Worm (Caenorhabditis elegans) whole organism, late embryonic: ENCODE data around the gene F27D9.7.

Source experiments
- F13H6.1 ChIP-seq: sonication (generic microtip); optimal IDR thresholded peaks from 2 replicates; lab custom pipeline; 2016; ENCODE audit warnings: missing genetic modification characterization, missing compliant biosample characterization
- K02D7.2 ChIP-seq: sonication (generic microtip); optimal IDR thresholded peaks from 2 replicates; lab custom pipeline; 2017; ENCODE audit warnings: mild to moderate bottlenecking, missing genetic modification characterization, missing compliant biosample characterization
- T23F11.4 ChIP-seq: fragments of 200-800 bp; sonication (Bioruptor generic); optimal IDR thresholded peaks from 2 replicates; lab custom pipeline; 2018; ENCODE audit warnings: mild to moderate bottlenecking, missing genetic modification characterization, missing compliant biosample characterization
- ahr-1 ChIP-seq: sonication (generic microtip); optimal IDR thresholded peaks from 2 replicates; lab custom pipeline; 2016; ENCODE audit warnings: missing genetic modification characterization, missing compliant biosample characterization
- ceh-18 ChIP-seq: sonication (generic microtip); optimal IDR thresholded peaks from 2 replicates; lab custom pipeline; 2016; ENCODE audit warnings: missing genetic modification characterization, missing compliant biosample characterization
- ceh-2 ChIP-seq: sonication (generic microtip); optimal IDR thresholded peaks from 2 replicates; lab custom pipeline; 2016; ENCODE audit warnings: missing genotype, missing genetic modification characterization, missing compliant biosample characterization
- ceh-22 ChIP-seq: sonication (generic microtip); optimal IDR thresholded peaks from 2 replicates; lab custom pipeline; 2017; ENCODE audit warnings: missing biosample characterization, missing genetic modification characterization
- ceh-24 ChIP-seq: sonication (generic microtip); optimal IDR thresholded peaks from 2 replicates; lab custom pipeline; 2016; ENCODE audit warnings: mild to moderate bottlenecking, missing genetic modification characterization, missing compliant biosample characterization
- ceh-30 ChIP-seq: fragments of 150-350 bp; optimal IDR thresholded peaks from 2 replicates; lab custom pipeline; 2014; ENCODE audit warnings: missing biosample characterization, missing genetic modification characterization
- ceh-34 ChIP-seq: sonication (generic microtip); optimal IDR thresholded peaks from 2 replicates; lab custom pipeline; 2016; ENCODE audit warnings: mild to moderate bottlenecking, missing genetic modification characterization, missing compliant biosample characterization
- ceh-48 ChIP-seq: sonication (generic microtip); optimal IDR thresholded peaks from 2 replicates; lab custom pipeline; 2016; ENCODE audit warnings: missing genetic modification characterization, inconsistent platforms, missing compliant biosample characterization
- ceh-6 ChIP-seq: fragments of 200-800 bp; sonication (Bioruptor generic); optimal IDR thresholded peaks from 2 replicates; lab custom pipeline; 2018; ENCODE audit warnings: mild to moderate bottlenecking, missing genetic modification characterization, missing compliant biosample characterization
- ceh-9 ChIP-seq: sonication (generic microtip); optimal IDR thresholded peaks from 2 replicates; lab custom pipeline; 2016; ENCODE audit warnings: mild to moderate bottlenecking, missing genetic modification characterization, inconsistent platforms, missing compliant biosample characterization
- che-1 ChIP-seq: sonication (generic microtip); optimal IDR thresholded peaks from 2 replicates; lab custom pipeline; 2016; ENCODE audit warnings: mild to moderate bottlenecking, missing genetic modification characterization, missing compliant biosample characterization
- dve-1 ChIP-seq: sonication (generic microtip); optimal IDR thresholded peaks from 2 replicates; lab custom pipeline; 2017; ENCODE audit warnings: antibody characterized with exemption, mild to moderate bottlenecking, missing genetic modification characterization, missing compliant biosample characterization
- elt-2 ChIP-seq: sonication (generic microtip); optimal IDR thresholded peaks from 2 replicates; lab custom pipeline; 2016; ENCODE audit warnings: missing genetic modification reagents, missing genetic modification characterization, missing compliant biosample characterization
- ets-4 ChIP-seq: sonication (generic microtip); optimal IDR thresholded peaks from 2 replicates; lab custom pipeline; 2016; ENCODE audit warnings: missing genetic modification characterization, missing compliant biosample characterization
- eyg-1 ChIP-seq: sonication (generic microtip); optimal IDR thresholded peaks from 2 replicates; lab custom pipeline; 2016; ENCODE audit warnings: missing genotype, missing genetic modification characterization, missing compliant biosample characterization
- fkh-6 ChIP-seq: sonication (generic microtip); optimal IDR thresholded peaks from 2 replicates; lab custom pipeline; 2016; ENCODE audit warnings: missing genetic modification characterization, missing compliant biosample characterization
- gmeb-2 ChIP-seq: sonication (generic microtip); optimal IDR thresholded peaks from 2 replicates; lab custom pipeline; 2016; ENCODE audit warnings: missing genetic modification characterization, inconsistent platforms, missing compliant biosample characterization
- hlh-8 ChIP-seq: sonication (generic microtip); optimal IDR thresholded peaks from 2 replicates; lab custom pipeline; 2016; ENCODE audit warnings: missing genotype, missing genetic modification characterization, missing compliant biosample characterization
- lim-6 ChIP-seq: sonication (generic microtip); optimal IDR thresholded peaks from 2 replicates; lab custom pipeline; 2016; ENCODE audit warnings: missing genetic modification characterization, missing compliant biosample characterization
- lin-11 ChIP-seq: fragments of 200-800 bp; sonication (Bioruptor generic); optimal IDR thresholded peaks from 2 replicates; lab custom pipeline; 2018; ENCODE audit warnings: mild to moderate bottlenecking, missing genetic modification characterization, missing compliant biosample characterization
- madf-2 ChIP-seq: sonication (generic microtip); optimal IDR thresholded peaks from 2 replicates; lab custom pipeline; 2017; ENCODE audit warnings: missing genetic modification characterization, missing compliant biosample characterization
- nhr-232 ChIP-seq: sonication (generic microtip); optimal IDR thresholded peaks from 2 replicates; lab custom pipeline; 2016; ENCODE audit warnings: missing genetic modification characterization, missing compliant biosample characterization
- npax-4 ChIP-seq: sonication (generic microtip); optimal IDR thresholded peaks from 2 replicates; lab custom pipeline; 2016; ENCODE audit warnings: missing genetic modification characterization, missing compliant biosample characterization
- pag-3 ChIP-seq: sonication (generic microtip); optimal IDR thresholded peaks from 2 replicates; lab custom pipeline; 2016; ENCODE audit warnings: missing compliant biosample characterization, missing genetic modification characterization, borderline replicate concordance
- pat-9 ChIP-seq: fragments of 200-800 bp; sonication (Bioruptor generic); optimal IDR thresholded peaks from 2 replicates; lab custom pipeline; 2018; ENCODE audit warnings: mild to moderate bottlenecking, missing genetic modification characterization, moderate library complexity, missing compliant biosample characterization
- pax-1 ChIP-seq: fragments of 150-350 bp; optimal IDR thresholded peaks from 2 replicates; lab custom pipeline; 2014; ENCODE audit warnings: missing biosample characterization, missing genetic modification characterization
- pha-4 ChIP-seq: fragments of 150-350 bp; optimal IDR thresholded peaks from 2 replicates; lab custom pipeline; 2018; ENCODE audit warnings: missing biosample characterization, missing genetic modification reagents, missing genetic modification characterization
- pqm-1 ChIP-seq: sonication (generic microtip); optimal IDR thresholded peaks from 2 replicates; lab custom pipeline; 2016; ENCODE audit warnings: missing genetic modification characterization, missing compliant biosample characterization
- ref-2 ChIP-seq: sonication (generic microtip); optimal IDR thresholded peaks from 2 replicates; lab custom pipeline; 2016; ENCODE audit warnings: missing genetic modification characterization, missing compliant biosample characterization
- sox-2 ChIP-seq: fragments of 200-800 bp; sonication (Bioruptor generic); IDR thresholded peaks from 2 replicates; pipeline ENCODE4 v1.3.6; 2022; ENCODE audit warnings: missing genetic modification reagents, missing genetic modification characterization, missing compliant biosample characterization
- sox-4 ChIP-seq: sonication (generic microtip); optimal IDR thresholded peaks from 2 replicates; lab custom pipeline; 2017; ENCODE audit warnings: mild to moderate bottlenecking, missing genetic modification characterization, inconsistent platforms, missing compliant biosample characterization
- unc-42 ChIP-seq: sonication (generic microtip); optimal IDR thresholded peaks from 2 replicates; lab custom pipeline; 2016; ENCODE audit warnings: missing genotype, missing genetic modification characterization, missing compliant biosample characterization
- unc-55 ChIP-seq: sonication (generic microtip); optimal IDR thresholded peaks from 2 replicates; lab custom pipeline; 2017; ENCODE audit warnings: missing biosample characterization, missing genetic modification reagents, missing genetic modification characterization
- unc-86 ChIP-seq: sonication (generic microtip); optimal IDR thresholded peaks from 2 replicates; lab custom pipeline; 2016; ENCODE audit warnings: missing genetic modification characterization, missing compliant biosample characterization
- zip-5 ChIP-seq: sonication (generic microtip); optimal IDR thresholded peaks from 2 replicates; lab custom pipeline; 2016; ENCODE audit warnings: missing genetic modification characterization, missing compliant biosample characterization

F27D9.7 gene

DNA sequence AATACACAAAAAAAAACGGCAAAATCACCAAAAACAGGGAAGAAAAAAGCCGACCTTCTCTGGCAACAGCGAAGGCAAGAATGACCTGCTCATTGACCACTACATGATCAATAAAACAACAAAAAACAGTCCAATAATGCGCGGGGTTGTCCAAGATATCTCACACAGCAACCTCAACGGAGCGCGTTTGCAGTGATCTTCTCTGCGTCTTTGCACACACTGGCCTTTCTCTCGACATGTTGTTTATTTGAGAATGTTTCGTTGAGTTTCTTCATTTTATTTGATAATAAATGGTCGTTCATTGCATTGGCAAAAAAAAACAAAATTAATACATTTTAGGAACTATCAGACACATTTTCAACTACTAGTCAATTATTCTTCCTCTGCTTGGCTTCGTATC is 8.9 kb downstream of the F27D9.7 start:
- no peak for TF ChIP-seq zip-5
- TF ChIP-seq ceh-24 (tag; lab: Kevin White, UChicago), result no peak
- TF ChIP-seq unc-86 (tag; lab: Kevin White, UChicago), result no peak
- no peak for TF ChIP-seq hlh-8 (tag; lab: Kevin White, UChicago)
- peak; percentile 41 for TF ChIP-seq ceh-18 (tag; lab: Kevin White, UChicago)
- TF ChIP-seq ets-4 (tag; lab: Kevin White, UChicago), result no peak

- peak; percentile 30 for TF ChIP-seq ceh-18 (tag; lab: Kevin White, UChicago)
- no peak for TF ChIP-seq ceh-30
- no peak for TF ChIP-seq dve-1
- TF ChIP-seq ceh-22 (tag; lab: Kevin White, UChicago), result no peak
- no peak for TF ChIP-seq ceh-48
- TF ChIP-seq ceh-34 (tag; lab: Kevin White, UChicago), result no peak
- TF ChIP-seq gmeb-2 (tag; lab: Kevin White, UChicago), result no peak
- peak; percentile 18 for TF ChIP-seq elt-2
- no peak for TF ChIP-seq che-1 (tag; lab: Kevin White, UChicago)
- TF ChIP-seq lin-11, result no peak
- no peak for TF ChIP-seq sox-2 (GFP tag; lab: Robert Waterston, UW)
- no peak for TF ChIP-seq madf-2 (tag; lab: Kevin White, UChicago)
- TF ChIP-seq ets-4 (tag; lab: Kevin White, UChicago), result no peak
- TF ChIP-seq eyg-1 (tag; lab: Kevin White, UChicago), result no peak
Measured at ce11 chrX:7660919-7661557, 9.5 kb downstream of the F27D9.7 start, which contains the start of gene pcca-1. pcca-1 (minus strand) TSS chrX:7660986.

- TF ChIP-seq nhr-232 (tag; lab: Kevin White, UChicago) (no peak), ahr-1 (tag; lab: Kevin White, UChicago) (no peak), pat-9 (tag; lab: Kevin White, UChicago) (no peak), T23F11.4 (GFP tag; lab: Kevin White, UChicago) (no peak), F13H6.1 (tag; lab: Kevin White, UChicago) (no peak), madf-2 (tag; lab: Kevin White, UChicago) (no peak), ceh-6 (GFP tag; lab: Kevin White, UChicago) (no peak), unc-55 (GFP tag; lab: Kevin White, UChicago) (no peak), npax-4 (tag; lab: Kevin White, UChicago) (no peak), ref-2 (tag; lab: Kevin White, UChicago) (no peak), hlh-8 (tag; lab: Kevin White, UChicago) (no peak), che-1 (tag; lab: Kevin White, UChicago) (no peak), fkh-6 (tag; lab: Kevin White, UChicago) (no peak), pax-1 (no peak), pag-3 (no peak)
- TF ChIP-seq, all 69 proteins: peak for 0
Measured at ce11 chrX:7659591-7660433, 10.7 kb downstream of the F27D9.7 start.

- TF ChIP-seq npax-4 (tag; lab: Kevin White, UChicago) (no peak), sox-4 (tag; lab: Kevin White, UChicago) (no peak), ets-4 (tag; lab: Kevin White, UChicago) (no peak), ceh-18 (tag; lab: Kevin White, UChicago) (no peak), ceh-24 (tag; lab: Kevin White, UChicago) (no peak), K02D7.2 (tag; lab: Kevin White, UChicago) (no peak), sox-2 (GFP tag; lab: Robert Waterston, UW) (no peak), pqm-1 (tag; lab: Kevin White, UChicago) (no peak), pat-9 (tag; lab: Kevin White, UChicago) (no peak), lim-6 (tag; lab: Kevin White, UChicago) (no peak), F13H6.1 (tag; lab: Kevin White, UChicago) (no peak), unc-42 (tag; lab: Kevin White, UChicago) (no peak), ceh-9 (tag; lab: Kevin White, UChicago) (no peak), gmeb-2 (tag; lab: Kevin White, UChicago) (no peak), T23F11.4 (GFP tag; lab: Kevin White, UChicago) (no peak), ceh-48 (no peak), ceh-2 (no peak), pha-4 (tag; lab: Kevin White, UChicago) (no peak)
- TF ChIP-seq, all 69 proteins: peak for 0
Measured at ce11 chrX:7656875-7657274, 13.7 kb downstream of the F27D9.7 start, which contains the start of gene F27D9.12. F27D9.12 (minus strand) TSS chrX:7656975.
